Fruit fly (Drosophila melanogaster) whole organism, embryonic: ENCODE results near the gene Col4a1.

Experiments
- CG10147 ChIP-seq: fragments of 200-800 bp; sonication (Bioruptor generic); optimal IDR thresholded peaks from 2 replicates; lab custom pipeline; 2019; ENCODE audit warnings: missing biosample characterization, mild to moderate bottlenecking, missing genetic modification characterization, moderate library complexity
- CG10321 ChIP-seq: fragments of 200-800 bp; sonication (Bioruptor generic); IDR thresholded peaks from 2 replicates; pipeline ENCODE4 v1.3.6; 2022; ENCODE audit warnings: missing biosample characterization, missing genetic modification characterization
- CG11247 ChIP-seq: fragments of 200-800 bp; sonication (Bioruptor generic); IDR thresholded peaks from 2 replicates; pipeline ENCODE4 v1.3.6; 2022; ENCODE audit warnings: missing biosample characterization, missing genetic modification characterization
- CG11560 ChIP-seq: fragments of 200-800 bp; sonication (Bioruptor generic); IDR thresholded peaks from 3 replicates; pipeline ENCODE4 v1.3.6; 2022; ENCODE audit warnings: missing biosample characterization, missing genetic modification characterization
- CG12155 ChIP-seq: fragments of 200-800 bp; sonication (Bioruptor generic); optimal IDR thresholded peaks from 3 replicates; lab custom pipeline; 2016; ENCODE audit warnings: missing biosample characterization, missing genetic modification characterization
- CG1233 ChIP-seq: fragments of 200-800 bp; sonication (Bioruptor generic); optimal IDR thresholded peaks from 4 replicates; lab custom pipeline; 2018; ENCODE audit warnings: missing biosample characterization, mild to moderate bottlenecking, missing genetic modification characterization
- CG12391 ChIP-seq: fragments of 200-800 bp; sonication (Bioruptor generic); optimal IDR thresholded peaks from 3 replicates; lab custom pipeline; 2018; ENCODE audit warnings: missing biosample characterization, mild to moderate bottlenecking, missing genetic modification characterization, moderate library complexity
- CG12659 ChIP-seq: fragments of 200-800 bp; sonication (Bioruptor generic); optimal IDR thresholded peaks from 3 replicates; lab custom pipeline; 2017; ENCODE audit warnings: mild to moderate bottlenecking, missing biosample characterization, missing genetic modification reagents, missing genetic modification characterization
- CG15514 ChIP-seq: fragments of 200-800 bp; sonication (Bioruptor generic); optimal IDR thresholded peaks from 3 replicates; lab custom pipeline; 2017; ENCODE audit warnings: missing biosample characterization, missing genetic modification characterization, mild to moderate bottlenecking, moderate library complexity, missing genetic modification reagents
- CG18262 ChIP-seq: fragments of 200-800 bp; optimal IDR thresholded peaks from 3 replicates; lab custom pipeline; 2019; ENCODE audit warnings: missing biosample characterization, mild to moderate bottlenecking, missing genetic modification characterization, moderate library complexity
- CG18619 ChIP-seq: fragments of 200-800 bp; sonication (Bioruptor generic); optimal IDR thresholded peaks from 3 replicates; lab custom pipeline; 2017; ENCODE audit warnings: missing biosample characterization, mild to moderate bottlenecking, missing genetic modification characterization
- CG2875 ChIP-seq: fragments of 200-800 bp; sonication (Bioruptor generic); optimal IDR thresholded peaks from 2 replicates; lab custom pipeline; 2017; ENCODE audit warnings: missing biosample characterization, mild to moderate bottlenecking, missing genetic modification characterization, missing genetic modification reagents
- CG3163 ChIP-seq: fragments of 200-800 bp; sonication (Bioruptor generic); optimal IDR thresholded peaks from 3 replicates; lab custom pipeline; 2016; ENCODE audit warnings: missing biosample characterization, missing genetic modification characterization
- CG32767 ChIP-seq: fragments of 200-800 bp; sonication (Bioruptor generic); IDR thresholded peaks from 2 replicates; pipeline ENCODE4 v1.3.6; 2022; ENCODE audit warnings: missing biosample characterization, missing genetic modification characterization
- CG42726 ChIP-seq: fragments of 200-800 bp; sonication (Bioruptor generic); IDR thresholded peaks from 2 replicates; pipeline ENCODE4 v1.3.6; 2022; ENCODE audit warnings: missing biosample characterization, missing genetic modification characterization; ENCODE audit not compliant: partially characterized antibody
- CG4424 ChIP-seq: fragments of 200-800 bp; sonication (Bioruptor generic); optimal IDR thresholded peaks from 3 replicates; lab custom pipeline; 2016; ENCODE audit warnings: missing biosample characterization, missing genetic modification characterization
- CG6272 ChIP-seq: fragments of 200-800 bp; sonication (Bioruptor generic); IDR thresholded peaks from 2 replicates; pipeline ENCODE4 v1.3.6; 2022; ENCODE audit warnings: missing biosample characterization, missing genetic modification characterization
- CG6813 ChIP-seq: fragments of 200-800 bp; sonication (Bioruptor generic); optimal IDR thresholded peaks from 2 replicates; lab custom pipeline; 2017; ENCODE audit warnings: missing biosample characterization, missing genetic modification characterization, mild to moderate bottlenecking, moderate library complexity, missing genetic modification reagents
- CG7556 ChIP-seq: fragments of 200-800 bp; sonication (Bioruptor generic); optimal IDR thresholded peaks from 2 replicates; lab custom pipeline; 2017; ENCODE audit warnings: missing biosample characterization, mild to moderate bottlenecking, missing genetic modification characterization
- CG8388 ChIP-seq: fragments of 200-800 bp; sonication (Bioruptor generic); optimal IDR thresholded peaks from 2 replicates; lab custom pipeline; 2019; ENCODE audit warnings: missing biosample characterization, mild to moderate bottlenecking, missing genetic modification characterization, moderate library complexity
- CkIIα-i1 ChIP-seq: fragments of 200-800 bp; sonication (Bioruptor generic); IDR thresholded peaks from 2 replicates; pipeline ENCODE4 v1.3.6; 2022; ENCODE audit warnings: missing biosample characterization, missing genetic modification characterization
- Dad ChIP-seq: fragments of 200-800 bp; sonication (Bioruptor generic); optimal IDR thresholded peaks from 3 replicates; lab custom pipeline; 2016; ENCODE audit warnings: missing biosample characterization, missing genetic modification characterization
- Dbx ChIP-seq: fragments of 200-800 bp; sonication (Bioruptor generic); IDR thresholded peaks from 3 replicates; pipeline ENCODE4 v1.3.6; 2022; ENCODE audit warnings: missing biosample characterization, missing genetic modification characterization
- Dll ChIP-seq: fragments of 200-800 bp; sonication (Bioruptor generic); IDR thresholded peaks from 4 replicates; pipeline ENCODE4 v1.3.6; 2022; ENCODE audit warnings: missing biosample characterization, missing genetic modification characterization; ENCODE audit not compliant: partially characterized antibody
- Kr ChIP-seq: fragments of 200-800 bp; sonication (Bioruptor generic); optimal IDR thresholded peaks from 2 replicates; lab custom pipeline; 2017; ENCODE audit warnings: missing biosample characterization, mild to moderate bottlenecking, missing genetic modification characterization
- NC2α ChIP-seq: fragments of 200-800 bp; sonication (Bioruptor generic); optimal IDR thresholded peaks from 2 replicates; lab custom pipeline; 2016; ENCODE audit warnings: missing biosample characterization, missing genetic modification characterization
- NFAT ChIP-seq: fragments of 200-800 bp; sonication (Bioruptor generic); IDR thresholded peaks from 2 replicates; pipeline ENCODE4 v1.3.6; 2022; ENCODE audit warnings: missing biosample characterization, missing genetic modification characterization
- Oli ChIP-seq: fragments of 200-800 bp; sonication (Bioruptor generic); optimal IDR thresholded peaks from 2 replicates; lab custom pipeline; 2018; ENCODE audit warnings: missing biosample characterization, mild to moderate bottlenecking, missing genetic modification characterization, moderate library complexity
- Side ChIP-seq: fragments of 200-800 bp; sonication (Bioruptor generic); optimal IDR thresholded peaks from 2 replicates; lab custom pipeline; 2016; ENCODE audit warnings: missing biosample characterization, missing genetic modification characterization
- Spps ChIP-seq: fragments of 200-800 bp; sonication (Bioruptor generic); optimal IDR thresholded peaks from 2 replicates; lab custom pipeline; 2018; ENCODE audit warnings: missing biosample characterization, mild to moderate bottlenecking, missing genetic modification characterization
- Taf1 ChIP-seq: fragments of 200-800 bp; sonication (Bioruptor generic); IDR thresholded peaks from 2 replicates; pipeline ENCODE4 v1.3.6; 2022; ENCODE audit warnings: missing biosample characterization, missing genetic modification characterization
- Xrp1 ChIP-seq: fragments of 200-800 bp; sonication (Bioruptor generic); IDR thresholded peaks from 2 replicates; pipeline ENCODE4 v1.3.6; 2022; ENCODE audit warnings: missing biosample characterization, missing genetic modification characterization
- bab2 ChIP-seq: fragments of 200-800 bp; sonication (Bioruptor generic); optimal IDR thresholded peaks from 2 replicates; lab custom pipeline; 2016; ENCODE audit warnings: missing biosample characterization, missing genetic modification characterization
- cg ChIP-seq: fragments of 200-800 bp; sonication (Bioruptor generic); optimal IDR thresholded peaks from 3 replicates; lab custom pipeline; 2019; ENCODE audit warnings: missing biosample characterization, mild to moderate bottlenecking, missing genetic modification characterization, moderate library complexity
- crol ChIP-seq: fragments of 200-800 bp; sonication (Bioruptor generic); IDR thresholded peaks from 2 replicates; pipeline ENCODE4 v1.3.6; 2022; ENCODE audit warnings: missing biosample characterization, missing genetic modification characterization
- eyg ChIP-seq: fragments of 200-800 bp; sonication (Bioruptor generic); optimal IDR thresholded peaks from 3 replicates; lab custom pipeline; 2016; ENCODE audit warnings: missing biosample characterization, missing genetic modification characterization
- fd3F ChIP-seq: fragments of 200-800 bp; sonication (Bioruptor generic); optimal IDR thresholded peaks from 2 replicates; lab custom pipeline; 2018; ENCODE audit warnings: missing biosample characterization, mild to moderate bottlenecking, missing genetic modification characterization, moderate library complexity
- gfzf ChIP-seq: fragments of 200-800 bp; sonication (Bioruptor generic); optimal IDR thresholded peaks from 2 replicates; lab custom pipeline; 2016; ENCODE audit warnings: missing biosample characterization, mild to moderate bottlenecking, missing genetic modification characterization, moderate library complexity
- ind ChIP-seq: fragments of 200-800 bp; sonication (Bioruptor generic); optimal IDR thresholded peaks from 3 replicates; lab custom pipeline; 2016; ENCODE audit warnings: missing biosample characterization, missing genetic modification characterization
- ken ChIP-seq: fragments of 200-800 bp; sonication (Bioruptor generic); IDR thresholded peaks from 3 replicates; pipeline ENCODE4 v1.3.6; 2022; ENCODE audit warnings: missing biosample characterization, missing genetic modification characterization
- klu ChIP-seq: fragments of 200-800 bp; sonication (Bioruptor generic); IDR thresholded peaks from 2 replicates; pipeline ENCODE4 v1.3.6; 2022; ENCODE audit warnings: missing biosample characterization, missing genetic modification characterization
- maf-S ChIP-seq: fragments of 200-800 bp; sonication (Bioruptor generic); optimal IDR thresholded peaks from 2 replicates; lab custom pipeline; 2016; ENCODE audit warnings: missing biosample characterization, missing genetic modification characterization
- mam ChIP-seq: fragments of 200-800 bp; sonication (Bioruptor generic); optimal IDR thresholded peaks from 3 replicates; lab custom pipeline; 2016; ENCODE audit warnings: missing biosample characterization, missing genetic modification characterization
- rib ChIP-seq: fragments of 200-800 bp; sonication (Bioruptor generic); IDR thresholded peaks from 2 replicates; pipeline ENCODE4 v1.3.6; 2022; ENCODE audit warnings: missing biosample characterization, missing genetic modification characterization
- ro ChIP-seq: fragments of 200-800 bp; sonication (Bioruptor generic); IDR thresholded peaks from 2 replicates; pipeline ENCODE4 v1.3.6; 2022; ENCODE audit warnings: missing biosample characterization, missing genetic modification characterization
- run ChIP-seq: fragments of 200-800 bp; sonication (Bioruptor generic); optimal IDR thresholded peaks from 3 replicates; lab custom pipeline; 2018; ENCODE audit warnings: missing biosample characterization, mild to moderate bottlenecking, missing genetic modification characterization
- sisA ChIP-seq: fragments of 200-800 bp; sonication (Bioruptor generic); IDR thresholded peaks from 2 replicates; pipeline ENCODE4 v1.3.6; 2022; ENCODE audit warnings: missing biosample characterization, missing genetic modification characterization
- slou ChIP-seq: fragments of 200-800 bp; sonication (Bioruptor generic); optimal IDR thresholded peaks from 3 replicates; lab custom pipeline; 2016; ENCODE audit warnings: missing biosample characterization, missing genetic modification characterization
- slp2 ChIP-seq: fragments of 200-800 bp; sonication (Bioruptor generic); optimal IDR thresholded peaks from 2 replicates; lab custom pipeline; 2016; ENCODE audit warnings: missing biosample characterization, missing genetic modification characterization
- sr ChIP-seq: fragments of 200-800 bp; sonication (Bioruptor generic); IDR thresholded peaks from 3 replicates; pipeline ENCODE4 v1.3.6; 2022; ENCODE audit warnings: missing biosample characterization, missing genetic modification characterization

Col4a1 gene

DNA sequence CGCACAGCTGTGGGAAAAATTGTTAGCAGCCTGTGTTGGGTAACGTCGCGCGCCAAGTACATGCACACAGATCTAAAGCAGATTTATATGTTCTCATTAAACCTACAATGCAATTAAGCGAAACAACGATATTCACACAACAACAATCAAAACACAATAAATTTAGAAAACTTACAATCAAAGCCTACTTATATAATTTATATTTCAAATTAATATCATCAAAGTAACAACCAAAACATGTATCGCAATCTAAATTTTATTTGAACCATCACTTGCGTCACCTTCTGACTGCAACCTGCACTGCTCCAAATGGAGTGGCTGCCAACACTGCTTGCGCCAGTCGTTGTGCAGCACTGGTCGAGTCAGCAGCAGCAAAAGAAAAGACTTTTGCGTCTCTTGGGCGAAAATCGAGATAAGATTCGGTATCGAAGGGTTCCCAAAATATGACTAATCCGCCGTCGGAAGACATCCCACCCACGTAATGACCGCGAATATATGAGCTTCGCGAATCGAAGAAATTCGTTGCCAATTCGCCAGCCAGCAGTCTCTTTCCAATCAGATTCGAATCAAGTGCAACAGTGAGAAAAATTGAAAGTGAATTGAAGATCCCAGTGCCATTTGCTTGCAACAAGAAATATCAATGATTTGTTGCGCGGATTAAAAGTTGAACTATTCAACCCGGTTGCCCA is 48.0 kb upstream of the Col4a1 start, which contains the start of the genes CG8892 and CG34126 (continued):
- TF ChIP-seq gfzf (peak; percentile 28), sisA (peak; percentile 98), Oli (tag; lab: Kevin White, UChicago) (peak; percentile 96), CG1233 (GFP tag; lab: Kevin White, UChicago) (peak; percentile 97), NFAT (GFP tag; lab: Robert Waterston, UW) (peak; percentile 98), CkIIα-i1 (GFP tag; lab: Robert Waterston, UW) (peak; percentile 83; the same call in 1 of the 2 replicates), CG10147 (GFP tag; lab: Kevin White, UChicago) (peak; percentile 94), sr (GFP tag; lab: Robert Waterston, UW) (peak; percentile 58; the same call in 2 of the 3 replicates), Taf1 (GFP tag; lab: Robert Waterston, UW) (peak; percentile 88), CG12155 (GFP tag; lab: Kevin White, UChicago) (peak; percentile 97), Dad (peak; percentile 96), ro (GFP tag; lab: Robert Waterston, UW) (peak; percentile 93), CG4424 (GFP tag; lab: Kevin White, UChicago) (peak; percentile 99), CG6272 (GFP tag; lab: Robert Waterston, UW) (peak; percentile 97), crol (GFP tag; lab: Robert Waterston, UW) (no peak), CG32767 (GFP tag; lab: Robert Waterston, UW) (peak; percentile 93), eyg (peak; percentile 92), Spps (peak; percentile 91), klu (GFP tag; lab: Robert Waterston, UW) (peak; percentile 97), CG18619 (peak; percentile 98), mam (peak; percentile 98), Xrp1 (GFP tag; lab: Robert Waterston, UW) (peak; percentile 98), CG15514 (GFP tag; lab: Kevin White, UChicago) (peak; percentile 93), CG18262 (tag; lab: Kevin White, UChicago) (peak; percentile 97), CG8388 (GFP tag; lab: Kevin White, UChicago) (peak; percentile 93), CG12391 (tag; lab: Kevin White, UChicago) (peak; percentile 98), cg (GFP tag; lab: Kevin White, UChicago) (no peak), CG6813 (GFP tag; lab: Kevin White, UChicago) (peak; percentile 90), CG7556 (peak; percentile 97), Dbx (peak; percentile 98), CG12659 (peak; percentile 99), slp2 (peak; percentile 96), CG42726 (GFP tag; lab: Robert Waterston, UW) (peak; percentile 73), ken (GFP tag; lab: Robert Waterston, UW) (peak; percentile 98), Dll (GFP tag; lab: Robert Waterston, UW) (peak; percentile 53; the same call in 1 of the 4 replicates), fd3F (peak; percentile 95), CG11560 (peak; percentile 90), NC2α (peak; percentile 80), CG2875 (GFP tag; lab: Kevin White, UChicago) (peak; percentile 91), CG11247 (GFP tag; lab: Robert Waterston, UW) (peak; percentile 96), Kr (GFP tag; lab: Kevin White, UChicago) (peak; percentile 61), ind (GFP tag; lab: Kevin White, UChicago) (peak; percentile 99), maf-S (GFP tag; lab: Kevin White, UChicago) (peak; percentile 96), rib (peak; percentile 93), bab2 (GFP tag; lab: Kevin White, UChicago) (peak; percentile 97), CG3163 (GFP tag; lab: Kevin White, UChicago) (peak; percentile 84), Side (GFP tag; lab: Kevin White, UChicago) (peak; percentile 93), CG10321 (GFP tag; lab: Robert Waterston, UW) (peak; percentile 69), slou (GFP tag; lab: Kevin White, UChicago) (peak; percentile 98), run (tag; lab: Kevin White, UChicago) (peak; percentile 82)
